Worm (Caenorhabditis elegans) whole organism, late embryonic: ENCODE measurements around the gene F39G3.5.

Source experiments
- ceh-22 ChIP-seq: sonication (generic microtip); optimal IDR thresholded peaks from 2 replicates; lab custom pipeline; 2017; ENCODE audit warnings: missing biosample characterization, missing genetic modification characterization
- elt-2 ChIP-seq: sonication (generic microtip); optimal IDR thresholded peaks from 2 replicates; lab custom pipeline; 2016; ENCODE audit warnings: missing genetic modification reagents, missing genetic modification characterization, missing compliant biosample characterization
- eyg-1 ChIP-seq: sonication (generic microtip); optimal IDR thresholded peaks from 2 replicates; lab custom pipeline; 2016; ENCODE audit warnings: missing genotype, missing genetic modification characterization, missing compliant biosample characterization
- hlh-8 ChIP-seq: sonication (generic microtip); optimal IDR thresholded peaks from 2 replicates; lab custom pipeline; 2016; ENCODE audit warnings: missing genotype, missing genetic modification characterization, missing compliant biosample characterization
- unc-55 ChIP-seq: sonication (generic microtip); optimal IDR thresholded peaks from 2 replicates; lab custom pipeline; 2017; ENCODE audit warnings: missing biosample characterization, missing genetic modification reagents, missing genetic modification characterization

ce11 chrV:4742190-4742589, 19.8 kb downstream of the F39G3.5 start, which contains the start of gene ugt-61:
- TF ChIP-seq eyg-1 (tag; lab: Kevin White, UChicago) (no peak), elt-2 (tag; lab: Kevin White, UChicago) (no peak), hlh-8 (no peak), unc-55 (GFP tag; lab: Kevin White, UChicago) (no peak), ceh-22 (tag; lab: Kevin White, UChicago) (no peak)
